Fruit fly (Drosophila melanogaster) whole organism, embryonic: ENCODE results near the gene Adsl.
A peak's percentile ranks its signal among the peaks of the same experiment; 100 is the strongest.

ENCODE experiments used
- Ada2b ChIP-seq: fragments of 200-800 bp; sonication (Bioruptor generic); IDR thresholded peaks from 2 replicates; pipeline ENCODE4 v1.3.6; 2022; ENCODE audit warnings: missing biosample characterization, missing genetic modification characterization
- Atf6 ChIP-seq: fragments of 200-800 bp; sonication (Bioruptor generic); IDR thresholded peaks from 2 replicates; pipeline ENCODE4 v1.3.6; 2022; ENCODE audit warnings: missing biosample characterization, missing genetic modification characterization
- CG11456 ChIP-seq: fragments of 200-800 bp; sonication (Bioruptor generic); IDR thresholded peaks from 3 replicates; pipeline ENCODE4 v1.3.6; 2022; ENCODE audit warnings: missing biosample characterization, missing genetic modification characterization
- CG11560 ChIP-seq: fragments of 200-800 bp; sonication (Bioruptor generic); IDR thresholded peaks from 3 replicates; pipeline ENCODE4 v1.3.6; 2022; ENCODE audit warnings: missing biosample characterization, missing genetic modification characterization
- CG12299 ChIP-seq: fragments of 200-800 bp; sonication (Bioruptor generic); optimal IDR thresholded peaks from 2 replicates; lab custom pipeline; 2018; ENCODE audit warnings: missing biosample characterization, mild to moderate bottlenecking, missing genetic modification characterization
- CG1233 ChIP-seq: fragments of 200-800 bp; sonication (Bioruptor generic); optimal IDR thresholded peaks from 4 replicates; lab custom pipeline; 2018; ENCODE audit warnings: missing biosample characterization, mild to moderate bottlenecking, missing genetic modification characterization
- CG12769 ChIP-seq: fragments of 200-800 bp; sonication (Bioruptor generic); optimal IDR thresholded peaks from 2 replicates; lab custom pipeline; 2019; ENCODE audit warnings: missing biosample characterization, mild to moderate bottlenecking, missing genetic modification characterization, moderate library complexity
- CG13296 ChIP-seq: fragments of 200-800 bp; sonication (Bioruptor generic); optimal IDR thresholded peaks from 3 replicates; lab custom pipeline; 2018; ENCODE audit warnings: missing biosample characterization, mild to moderate bottlenecking, missing genetic modification characterization
- CG13624 ChIP-seq: fragments of 200-800 bp; sonication (Bioruptor generic); optimal IDR thresholded peaks from 2 replicates; lab custom pipeline; 2016; ENCODE audit warnings: missing biosample characterization, missing genetic modification characterization
- CG15073 ChIP-seq: fragments of 200-800 bp; sonication (Bioruptor generic); optimal IDR thresholded peaks from 2 replicates; lab custom pipeline; 2016; ENCODE audit warnings: missing biosample characterization, missing genetic modification characterization
- CG17359 ChIP-seq: fragments of 200-800 bp; sonication (Bioruptor generic); optimal IDR thresholded peaks from 3 replicates; lab custom pipeline; 2018; ENCODE audit warnings: missing biosample characterization, mild to moderate bottlenecking, missing genetic modification characterization, moderate library complexity
- CG17361 ChIP-seq: fragments of 200-800 bp; sonication (Bioruptor generic); IDR thresholded peaks from 3 replicates; pipeline ENCODE4 v1.3.6; 2022; ENCODE audit warnings: missing biosample characterization, missing genetic modification characterization
- CG1832 ChIP-seq: fragments of 200-800 bp; sonication (Bioruptor generic); optimal IDR thresholded peaks from 2 replicates; lab custom pipeline; 2017; ENCODE audit warnings: missing biosample characterization, mild to moderate bottlenecking, missing genetic modification characterization, inconsistent platforms
- CG18764 ChIP-seq: fragments of 200-800 bp; sonication (Bioruptor generic); optimal IDR thresholded peaks from 3 replicates; lab custom pipeline; 2016; ENCODE audit warnings: missing biosample characterization, missing genetic modification characterization
- CG2120 ChIP-seq: fragments of 200-800 bp; sonication (Bioruptor generic); optimal IDR thresholded peaks from 3 replicates; lab custom pipeline; 2016; ENCODE audit warnings: missing biosample characterization, missing genetic modification characterization
- CG2202 ChIP-seq: fragments of 200-800 bp; sonication (Bioruptor generic); optimal IDR thresholded peaks from 2 replicates; lab custom pipeline; 2018; ENCODE audit warnings: missing biosample characterization, mild to moderate bottlenecking, missing genetic modification characterization
- CG3281 ChIP-seq: fragments of 200-800 bp; sonication (Bioruptor generic); optimal IDR thresholded peaks from 3 replicates; lab custom pipeline; 2017; ENCODE audit warnings: missing biosample characterization, mild to moderate bottlenecking, missing genetic modification characterization
- CG7372 ChIP-seq: fragments of 200-800 bp; sonication (Bioruptor generic); IDR thresholded peaks from 2 replicates; pipeline ENCODE4 v1.3.6; 2022; ENCODE audit warnings: missing biosample characterization, missing genetic modification characterization
- CHES-1-like ChIP-seq: fragments of 200-800 bp; sonication (Bioruptor generic); optimal IDR thresholded peaks from 2 replicates; lab custom pipeline; 2016; ENCODE audit warnings: missing biosample characterization, missing genetic modification characterization
- CoRest ChIP-seq: fragments of 200-800 bp; sonication (Bioruptor generic); optimal IDR thresholded peaks from 3 replicates; lab custom pipeline; 2018; ENCODE audit warnings: missing biosample characterization, mild to moderate bottlenecking, missing genetic modification characterization, moderate library complexity
- E2f2 ChIP-seq: fragments of 200-800 bp; sonication (Bioruptor generic); IDR thresholded peaks from 2 replicates; pipeline ENCODE4 v1.3.6; 2022; ENCODE audit warnings: missing biosample characterization, missing genetic modification characterization
- H2.0 ChIP-seq: fragments of 200-800 bp; sonication (Bioruptor generic); IDR thresholded peaks from 2 replicates; pipeline ENCODE4 v1.3.6; 2022; ENCODE audit warnings: missing biosample characterization, missing genetic modification characterization
- Hmx ChIP-seq: fragments of 200-800 bp; sonication (Bioruptor generic); optimal IDR thresholded peaks from 2 replicates; lab custom pipeline; 2016; ENCODE audit warnings: missing biosample characterization, missing genetic modification characterization
- Mes4 ChIP-seq: fragments of 200-800 bp; sonication (Bioruptor generic); optimal IDR thresholded peaks from 2 replicates; lab custom pipeline; 2016; ENCODE audit warnings: missing biosample characterization, missing genetic modification characterization
- Optix ChIP-seq: fragments of 200-800 bp; sonication (Bioruptor generic); IDR thresholded peaks from 3 replicates; pipeline ENCODE4 v1.3.6; 2022; ENCODE audit warnings: missing biosample characterization, missing genetic modification characterization
- Poxn ChIP-seq: fragments of 200-800 bp; sonication (Bioruptor generic); IDR thresholded peaks from 2 replicates; pipeline ENCODE4 v1.3.6; 2022; ENCODE audit warnings: missing biosample characterization, missing genetic modification characterization
- ab ChIP-seq: fragments of 200-800 bp; sonication (Bioruptor generic); optimal IDR thresholded peaks from 2 replicates; lab custom pipeline; 2016; ENCODE audit warnings: missing biosample characterization, missing genetic modification characterization
- bsh ChIP-seq, 2 experiments: fragments of 200-800 bp; sonication (Bioruptor generic); optimal IDR thresholded peaks; 2 replicates each; lab custom pipeline; 2017 to 2018; ENCODE audit warnings: mild to moderate bottlenecking in 2 of 2, missing biosample characterization in 2 of 2, missing genetic modification characterization in 2 of 2, moderate library complexity in 1 of 2
- croc ChIP-seq: fragments of 200-800 bp; sonication (Bioruptor generic); conservative IDR thresholded peaks from 3 replicates; pipeline ENCODE4 v1.3.6; 2022; ENCODE audit warnings: missing biosample characterization, missing genetic modification characterization
- crp ChIP-seq, 2 experiments: fragments of 200-800 bp; sonication (Bioruptor generic); optimal IDR thresholded peaks; 2 replicates in 1 of 2; 3 replicates in 1 of 2; lab custom pipeline; 2017; ENCODE audit warnings: missing biosample characterization in 2 of 2, missing genetic modification characterization in 2 of 2, mild to moderate bottlenecking in 1 of 2, moderate library complexity in 1 of 2
- dan ChIP-seq: fragments of 200-800 bp; sonication (Bioruptor generic); IDR thresholded peaks from 2 replicates; pipeline ENCODE4 v1.3.6; 2022; ENCODE audit warnings: missing biosample characterization, missing genetic modification characterization
- dmrt11E ChIP-seq: fragments of 200-800 bp; sonication (Bioruptor generic); optimal IDR thresholded peaks from 3 replicates; lab custom pipeline; 2018; ENCODE audit warnings: missing biosample characterization, mild to moderate bottlenecking, missing genetic modification characterization, moderate library complexity
- en ChIP-seq: fragments of 200-800 bp; sonication (Bioruptor generic); optimal IDR thresholded peaks from 2 replicates; lab custom pipeline; 2016; ENCODE audit warnings: missing biosample characterization, missing genetic modification characterization
- gsb ChIP-seq: fragments of 200-800 bp; sonication (Bioruptor generic); IDR thresholded peaks from 2 replicates; pipeline ENCODE4 v1.3.6; 2022; ENCODE audit warnings: missing biosample characterization, missing genetic modification characterization
- hkb ChIP-seq, 2 experiments: fragments of 200-800 bp in 1 of 2; fragments of >200 bp in 1 of 2; sonication (Bioruptor generic) in 1 of 2; IDR thresholded peaks in 1 of 2; optimal IDR thresholded peaks in 1 of 2; 2 replicates each; pipeline versions ENCODE4 v1.3.6 to Lab custom; 2017 to 2022; ENCODE audit warnings: missing biosample characterization in 1 of 2, missing genetic modification characterization in 1 of 2
- jumu ChIP-seq: fragments of 200-800 bp; sonication (Bioruptor generic); optimal IDR thresholded peaks from 3 replicates; lab custom pipeline; 2016; ENCODE audit warnings: missing biosample characterization, missing genetic modification characterization
- nau ChIP-seq: fragments of 200-800 bp; sonication (Bioruptor generic); optimal IDR thresholded peaks from 3 replicates; lab custom pipeline; 2017; ENCODE audit warnings: missing biosample characterization, mild to moderate bottlenecking, missing genetic modification characterization, missing genetic modification reagents
- nerfin-2 ChIP-seq: fragments of 200-800 bp; sonication (Bioruptor generic); IDR thresholded peaks from 2 replicates; pipeline ENCODE4 v1.3.6; 2022; ENCODE audit warnings: missing biosample characterization, missing genetic modification characterization; ENCODE audit not compliant: partially characterized antibody
- prd ChIP-seq, 3 experiments: fragments of >200 bp in 2 of 3; fragments of 200-800 bp in 1 of 3; sonication (Bioruptor generic) in 1 of 3; optimal IDR thresholded peaks in 2 of 3; IDR thresholded peaks in 1 of 3; 2 replicates in 2 of 3; 3 replicates in 1 of 3; pipeline versions ENCODE4 v1.3.6 to Lab custom; 2017 to 2022; ENCODE audit warnings: missing biosample characterization in 1 of 3, missing genetic modification characterization in 1 of 3
- pzg ChIP-seq: fragments of 200-800 bp; sonication (Bioruptor generic); optimal IDR thresholded peaks from 3 replicates; lab custom pipeline; 2018; ENCODE audit warnings: missing biosample characterization, mild to moderate bottlenecking, missing genetic modification characterization, moderate library complexity
- repo ChIP-seq: fragments of 200-800 bp; sonication (Bioruptor generic); optimal IDR thresholded peaks from 2 replicates; lab custom pipeline; 2016; ENCODE audit warnings: missing biosample characterization, missing genetic modification characterization
- rib ChIP-seq: fragments of 200-800 bp; sonication (Bioruptor generic); IDR thresholded peaks from 2 replicates; pipeline ENCODE4 v1.3.6; 2022; ENCODE audit warnings: missing biosample characterization, missing genetic modification characterization
- ro ChIP-seq: fragments of 200-800 bp; sonication (Bioruptor generic); IDR thresholded peaks from 2 replicates; pipeline ENCODE4 v1.3.6; 2022; ENCODE audit warnings: missing biosample characterization, missing genetic modification characterization
- schlank ChIP-seq: fragments of 200-800 bp; sonication (Bioruptor generic); optimal IDR thresholded peaks from 2 replicates; lab custom pipeline; 2018; ENCODE audit warnings: missing biosample characterization, mild to moderate bottlenecking, missing genetic modification characterization
- scrt ChIP-seq: fragments of 200-800 bp; sonication (Bioruptor generic); optimal IDR thresholded peaks from 2 replicates; lab custom pipeline; 2018; ENCODE audit warnings: missing biosample characterization, mild to moderate bottlenecking, missing genetic modification characterization, moderate library complexity
- so ChIP-seq: fragments of 200-800 bp; sonication (Bioruptor generic); IDR thresholded peaks from 3 replicates; pipeline ENCODE4 v1.3.6; 2022; ENCODE audit warnings: missing biosample characterization, missing genetic modification characterization
- sob ChIP-seq: fragments of 200-800 bp; sonication (Bioruptor generic); IDR thresholded peaks from 2 replicates; pipeline ENCODE4 v1.3.6; 2022; ENCODE audit warnings: missing biosample characterization, missing genetic modification characterization
- unpg ChIP-seq: fragments of 200-800 bp; sonication (Bioruptor generic); optimal IDR thresholded peaks from 3 replicates; lab custom pipeline; 2018; ENCODE audit warnings: missing biosample characterization, mild to moderate bottlenecking, missing genetic modification characterization, moderate library complexity
- usp ChIP-seq: fragments of >200 bp; optimal IDR thresholded peaks from 2 replicates; lab custom pipeline; 2017; ENCODE audit warnings: missing biosample characterization, missing genetic modification characterization
- vfl ChIP-seq: fragments of 200-800 bp; sonication (Bioruptor generic); optimal IDR thresholded peaks from 2 replicates; lab custom pipeline; 2016; ENCODE audit warnings: missing biosample characterization, missing genetic modification characterization

Adsl gene

DNA sequence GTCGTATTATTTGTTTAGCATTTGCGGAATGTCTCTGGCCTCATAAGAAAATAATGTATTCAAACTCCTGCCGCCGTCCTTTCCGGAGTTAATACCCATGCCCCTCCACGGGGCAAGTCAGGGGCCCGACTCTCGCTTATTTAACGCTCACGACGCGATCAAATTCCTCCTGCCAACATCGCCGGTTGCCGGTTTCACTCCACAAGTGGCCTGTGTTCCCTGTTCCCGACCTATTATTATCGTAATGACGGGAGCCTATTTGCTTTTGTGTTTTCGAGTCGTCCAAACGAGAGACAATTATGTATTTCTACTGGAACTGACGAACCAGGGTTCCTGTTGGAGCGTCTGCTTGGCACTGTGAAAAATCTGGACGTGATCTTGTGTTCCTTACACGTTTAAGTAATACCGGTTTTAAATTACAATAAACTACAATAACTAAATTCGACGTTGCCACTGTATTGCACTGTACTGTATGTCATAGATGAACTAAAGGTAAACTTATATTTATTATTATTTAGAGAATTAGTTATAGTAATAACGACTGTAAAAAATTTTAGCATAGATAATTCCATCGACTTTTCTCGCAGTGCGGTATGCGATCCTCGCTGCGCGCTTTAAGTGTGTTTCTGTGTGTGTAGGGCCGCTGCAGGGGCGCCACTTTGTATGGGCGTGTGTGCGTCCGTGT lies 31.7 kb upstream of the Adsl start (continued):
- TF ChIP-seq H2.0 (GFP tag; lab: Robert Waterston, UW) (no peak), unpg (GFP tag; lab: Kevin White, UChicago) (peak; percentile 41), CG11560 (no peak), croc (peak; percentile 46; the same call in 2 of the 3 replicates), Atf6 (no peak), CG12299 (tag; lab: Kevin White, UChicago) (no peak), ab (GFP tag; lab: Kevin White, UChicago) (no peak), dmrt11E (tag; lab: Kevin White, UChicago) (peak; percentile 92), Ada2b (GFP tag; lab: Robert Waterston, UW) (no peak), CG1832 (GFP tag; lab: Kevin White, UChicago) (no peak), prd (optimal IDR thresholded peaks at IDR 0.05; lab: Kevin White, UChicago) (no peak), prd (GFP tag; IDR thresholded peaks at IDR 0.05; lab: Robert Waterston, UW) (peak; percentile 75), CHES-1-like (GFP tag; lab: Kevin White, UChicago) (no peak), CoRest (tag; lab: Kevin White, UChicago) (peak; percentile 45), vfl (no peak), nau (GFP tag; lab: Kevin White, UChicago) (no peak), Hmx (GFP tag; lab: Kevin White, UChicago) (no peak), bsh (GFP tag; optimal IDR thresholded peaks at IDR 0.05; lab: Kevin White, UChicago) (peak; percentile 43 to 81), schlank (tag; lab: Kevin White, UChicago) (no peak), Optix (GFP tag; lab: Robert Waterston, UW) (0 out of 3 replicates have a peak, but pooled peaks have one; percentile 24), CG12769 (no peak), en (GFP tag; lab: Kevin White, UChicago) (no peak), pzg (no peak), nerfin-2 (GFP tag; lab: Robert Waterston, UW) (no peak), sob (GFP tag; lab: Robert Waterston, UW) (no peak), crp (GFP tag; optimal IDR thresholded peaks at IDR 0.05; lab: Kevin White, UChicago) (no peak), Poxn (GFP tag; lab: Robert Waterston, UW) (no peak), CG15073 (GFP tag; lab: Kevin White, UChicago) (no peak), CG17361 (GFP tag; lab: Robert Waterston, UW) (peak; percentile 66), rib (GFP tag; lab: Robert Waterston, UW) (no peak), CG17359 (tag; lab: Kevin White, UChicago) (no peak), CG2202 (tag; lab: Kevin White, UChicago) (peak; percentile 65), gsb (GFP tag; lab: Robert Waterston, UW) (no peak), Mes4 (GFP tag; lab: Kevin White, UChicago) (no peak), CG2120 (GFP tag; lab: Kevin White, UChicago) (no peak), E2f2 (GFP tag; lab: Robert Waterston, UW) (no peak), usp (GFP tag; lab: Kevin White, UChicago) (no peak), CG13296 (no peak), scrt (GFP tag; lab: Kevin White, UChicago) (no peak), CG7372 (no peak), ro (GFP tag; lab: Robert Waterston, UW) (no peak), CG11456 (GFP tag; lab: Robert Waterston, UW) (no peak), CG3281 (no peak), hkb (optimal IDR thresholded peaks at IDR 0.05; lab: Kevin White, UChicago) (no peak), hkb (GFP tag; IDR thresholded peaks at IDR 0.05; lab: Robert Waterston, UW) (no peak), CG1233 (GFP tag; lab: Kevin White, UChicago) (peak; percentile 56), repo (GFP tag; lab: Kevin White, UChicago) (no peak), CG18764 (peak; percentile 15), CG13624 (GFP tag; lab: Kevin White, UChicago) (no peak), so (GFP tag; lab: Robert Waterston, UW) (no peak), dan (GFP tag; lab: Robert Waterston, UW) (no peak; the same call in 1 of the 2 replicates), jumu (GFP tag; lab: Kevin White, UChicago) (peak; percentile 10)
